Worm (Caenorhabditis elegans) whole organism, late embryonic: Measurements from ENCODE around the gene str-35.

ENCODE experiments used
- F13H6.1 ChIP-seq: sonication (generic microtip); optimal IDR thresholded peaks from 2 replicates; lab custom pipeline; 2016; ENCODE audit warnings: missing genetic modification characterization, missing compliant biosample characterization
- K02D7.2 ChIP-seq: sonication (generic microtip); optimal IDR thresholded peaks from 2 replicates; lab custom pipeline; 2017; ENCODE audit warnings: mild to moderate bottlenecking, missing genetic modification characterization, missing compliant biosample characterization
- K09A11.1 ChIP-seq: sonication (generic microtip); optimal IDR thresholded peaks from 2 replicates; lab custom pipeline; 2017; ENCODE audit warnings: antibody characterized with exemption, mild to moderate bottlenecking, missing genetic modification characterization, missing compliant biosample characterization; ENCODE audit not compliant: insufficient read depth
- ahr-1 ChIP-seq: sonication (generic microtip); optimal IDR thresholded peaks from 2 replicates; lab custom pipeline; 2016; ENCODE audit warnings: missing genetic modification characterization, missing compliant biosample characterization
- ama-1 ChIP-seq: fragments of 150-350 bp; optimal IDR thresholded peaks from 2 replicates; lab custom pipeline; 2014
- ceh-14 ChIP-seq: sonication (generic microtip); optimal IDR thresholded peaks from 2 replicates; lab custom pipeline; 2016; ENCODE audit warnings: missing genotype, missing genetic modification characterization, missing compliant biosample characterization
- ceh-18 ChIP-seq: sonication (generic microtip); optimal IDR thresholded peaks from 2 replicates; lab custom pipeline; 2016; ENCODE audit warnings: missing genetic modification characterization, missing compliant biosample characterization
- ceh-19 ChIP-seq: fragments of 200-800 bp; sonication (Bioruptor generic); optimal IDR thresholded peaks from 2 replicates; lab custom pipeline; 2018; ENCODE audit warnings: mild to moderate bottlenecking, missing genetic modification characterization, missing compliant biosample characterization
- ceh-24 ChIP-seq: sonication (generic microtip); optimal IDR thresholded peaks from 2 replicates; lab custom pipeline; 2016; ENCODE audit warnings: mild to moderate bottlenecking, missing genetic modification characterization, missing compliant biosample characterization
- ceh-45 ChIP-seq: fragments of 200-800 bp; sonication (Bioruptor generic); IDR thresholded peaks from 2 replicates; pipeline ENCODE4 v1.3.6; 2022; ENCODE audit warnings: missing genetic modification reagents, missing genetic modification characterization, missing compliant biosample characterization
- che-1 ChIP-seq: sonication (generic microtip); optimal IDR thresholded peaks from 2 replicates; lab custom pipeline; 2016; ENCODE audit warnings: mild to moderate bottlenecking, missing genetic modification characterization, missing compliant biosample characterization
- dmd-4 ChIP-seq: sonication (generic microtip); optimal IDR thresholded peaks from 2 replicates; lab custom pipeline; 2016; ENCODE audit warnings: borderline replicate concordance, missing genetic modification characterization, missing compliant biosample characterization
- elt-2 ChIP-seq: sonication (generic microtip); optimal IDR thresholded peaks from 2 replicates; lab custom pipeline; 2016; ENCODE audit warnings: missing genetic modification reagents, missing genetic modification characterization, missing compliant biosample characterization
- ets-4 ChIP-seq: sonication (generic microtip); optimal IDR thresholded peaks from 2 replicates; lab custom pipeline; 2016; ENCODE audit warnings: missing genetic modification characterization, missing compliant biosample characterization
- eyg-1 ChIP-seq: sonication (generic microtip); optimal IDR thresholded peaks from 2 replicates; lab custom pipeline; 2016; ENCODE audit warnings: missing genotype, missing genetic modification characterization, missing compliant biosample characterization
- fkh-6 ChIP-seq: sonication (generic microtip); optimal IDR thresholded peaks from 2 replicates; lab custom pipeline; 2016; ENCODE audit warnings: missing genetic modification characterization, missing compliant biosample characterization
- gmeb-2 ChIP-seq: sonication (generic microtip); optimal IDR thresholded peaks from 2 replicates; lab custom pipeline; 2016; ENCODE audit warnings: missing genetic modification characterization, inconsistent platforms, missing compliant biosample characterization
- hlh-13 ChIP-seq: fragments of 200-800 bp; sonication (Bioruptor generic); optimal IDR thresholded peaks from 2 replicates; lab custom pipeline; 2018; ENCODE audit warnings: mild to moderate bottlenecking, missing genetic modification characterization, missing compliant biosample characterization
- hlh-30 ChIP-seq: sonication (generic microtip); optimal IDR thresholded peaks from 2 replicates; lab custom pipeline; 2017; ENCODE audit warnings: antibody characterized with exemption, missing genetic modification characterization, missing compliant biosample characterization; ENCODE audit not compliant: insufficient read depth
- hlh-6 ChIP-seq: sonication (generic microtip); optimal IDR thresholded peaks from 2 replicates; lab custom pipeline; 2016; ENCODE audit warnings: missing genotype, missing genetic modification characterization, missing compliant biosample characterization
- lim-6 ChIP-seq: sonication (generic microtip); optimal IDR thresholded peaks from 2 replicates; lab custom pipeline; 2016; ENCODE audit warnings: missing genetic modification characterization, missing compliant biosample characterization
- madf-2 ChIP-seq: sonication (generic microtip); optimal IDR thresholded peaks from 2 replicates; lab custom pipeline; 2017; ENCODE audit warnings: missing genetic modification characterization, missing compliant biosample characterization
- mec-3 ChIP-seq: sonication (generic microtip); optimal IDR thresholded peaks from 2 replicates; lab custom pipeline; 2016; ENCODE audit warnings: borderline replicate concordance, missing genetic modification characterization, missing compliant biosample characterization
- nfya-1 ChIP-seq: sonication (generic microtip); optimal IDR thresholded peaks from 2 replicates; lab custom pipeline; 2017; ENCODE audit warnings: missing genetic modification characterization, mild to moderate bottlenecking, missing compliant biosample characterization, antibody characterized with exemption, moderate library complexity
- npax-4 ChIP-seq: sonication (generic microtip); optimal IDR thresholded peaks from 2 replicates; lab custom pipeline; 2016; ENCODE audit warnings: missing genetic modification characterization, missing compliant biosample characterization
- pat-9 ChIP-seq: fragments of 200-800 bp; sonication (Bioruptor generic); optimal IDR thresholded peaks from 2 replicates; lab custom pipeline; 2018; ENCODE audit warnings: mild to moderate bottlenecking, missing genetic modification characterization, moderate library complexity, missing compliant biosample characterization
- pax-1 ChIP-seq: fragments of 150-350 bp; optimal IDR thresholded peaks from 2 replicates; lab custom pipeline; 2014; ENCODE audit warnings: missing biosample characterization, missing genetic modification characterization
- pha-2 ChIP-seq: sonication (generic microtip); optimal IDR thresholded peaks from 2 replicates; lab custom pipeline; 2017; ENCODE audit warnings: mild to moderate bottlenecking, missing genetic modification characterization, missing compliant biosample characterization
- pros-1 ChIP-seq: fragments of 150-350 bp; optimal IDR thresholded peaks from 2 replicates; lab custom pipeline; 2014; ENCODE audit warnings: missing biosample characterization, missing genetic modification reagents, missing genetic modification characterization
- rnt-1 ChIP-seq: sonication (generic microtip); optimal IDR thresholded peaks from 2 replicates; lab custom pipeline; 2016; ENCODE audit warnings: missing genetic modification characterization, missing compliant biosample characterization
- sox-4 ChIP-seq: sonication (generic microtip); optimal IDR thresholded peaks from 2 replicates; lab custom pipeline; 2017; ENCODE audit warnings: mild to moderate bottlenecking, missing genetic modification characterization, inconsistent platforms, missing compliant biosample characterization
- syd-9 ChIP-seq: sonication (generic microtip); optimal IDR thresholded peaks from 2 replicates; lab custom pipeline; 2016; ENCODE audit warnings: mild to moderate bottlenecking, missing genetic modification characterization, moderate library complexity, missing compliant biosample characterization
- tbx-7 ChIP-seq: sonication (generic microtip); optimal IDR thresholded peaks from 2 replicates; lab custom pipeline; 2016; ENCODE audit warnings: missing genotype, missing genetic modification characterization, missing compliant biosample characterization
- ttx-3 ChIP-seq: sonication (generic microtip); optimal IDR thresholded peaks from 2 replicates; lab custom pipeline; 2016; ENCODE audit warnings: missing genetic modification reagents, missing genetic modification characterization, missing compliant biosample characterization
- unc-3 ChIP-seq, 2 experiments: fragments of 200-800 bp in 1 of 2; sonication (Bioruptor generic) in 1 of 2; sonication (generic microtip) in 1 of 2; conservative IDR thresholded peaks in 1 of 2; optimal IDR thresholded peaks in 1 of 2; 2 replicates each; pipeline versions ENCODE4 v1.3.6 to Lab custom; 2016 to 2022; ENCODE audit warnings: missing compliant biosample characterization in 2 of 2, missing genetic modification characterization in 2 of 2, missing genetic modification reagents in 1 of 2
- unc-42 ChIP-seq: sonication (generic microtip); optimal IDR thresholded peaks from 2 replicates; lab custom pipeline; 2016; ENCODE audit warnings: missing genotype, missing genetic modification characterization, missing compliant biosample characterization
- unc-55 ChIP-seq: sonication (generic microtip); optimal IDR thresholded peaks from 2 replicates; lab custom pipeline; 2017; ENCODE audit warnings: missing biosample characterization, missing genetic modification reagents, missing genetic modification characterization
- zip-5 ChIP-seq: sonication (generic microtip); optimal IDR thresholded peaks from 2 replicates; lab custom pipeline; 2016; ENCODE audit warnings: missing genetic modification characterization, missing compliant biosample characterization

str-35 gene

ce11 chrV:4523312-4523711 is 48.7 kb downstream of the str-35 start:
- TF ChIP-seq ceh-24 (tag; lab: Kevin White, UChicago) = no peak
- TF ChIP-seq lim-6 (tag; lab: Kevin White, UChicago) = no peak
- TF ChIP-seq pat-9 = no peak
- TF ChIP-seq K02D7.2 = no peak
- no peak for TF ChIP-seq nfya-1 (tag; lab: Kevin White, UChicago)
- no peak for TF ChIP-seq sox-4 (tag; lab: Kevin White, UChicago)
- TF ChIP-seq gmeb-2 = no peak
- TF ChIP-seq ets-4 (tag; lab: Kevin White, UChicago) = no peak
- TF ChIP-seq pax-1 (tag; lab: Kevin White, UChicago) = no peak
- no peak for TF ChIP-seq che-1
- no peak for TF ChIP-seq ceh-19 (GFP tag; lab: Kevin White, UChicago)
- TF ChIP-seq eyg-1 (tag; lab: Kevin White, UChicago) = no peak
- no peak for TF ChIP-seq mec-3
- no peak for TF ChIP-seq syd-9
- TF ChIP-seq pha-2 (tag; lab: Kevin White, UChicago) = no peak
- TF ChIP-seq madf-2 (tag; lab: Kevin White, UChicago) = no peak
- no peak for TF ChIP-seq ama-1
- TF ChIP-seq, all 69 proteins: peak for 0

- TF ChIP-seq rnt-1 (tag; lab: Kevin White, UChicago) (peak; percentile 10), ceh-19 (GFP tag; lab: Kevin White, UChicago) (no peak), tbx-7 (tag; lab: Kevin White, UChicago) (no peak), madf-2 (tag; lab: Kevin White, UChicago) (no peak), hlh-13 (GFP tag; lab: Kevin White, UChicago) (no peak), ceh-45 (GFP tag; lab: Robert Waterston, UW) (no peak), ceh-18 (tag; lab: Kevin White, UChicago) (peak; percentile 50), pros-1 (no peak), hlh-30 (tag; lab: Kevin White, UChicago) (peak; percentile 48), mec-3 (no peak), unc-55 (GFP tag; lab: Kevin White, UChicago) (peak; percentile 74), ceh-14 (tag; lab: Kevin White, UChicago) (no peak), unc-3 (GFP tag; conservative IDR thresholded peaks at IDR 0.05; lab: Robert Waterston, UW) (no peak), unc-3 (tag; optimal IDR thresholded peaks at IDR 0.05; lab: Kevin White, UChicago) (no peak), K09A11.1 (tag; lab: Kevin White, UChicago) (no peak)
- TF ChIP-seq, all 69 proteins: peak for 4
These were observed 49.2 kb downstream of the str-35 start for ce11 chrV:4523844-4524243.

DNA sequence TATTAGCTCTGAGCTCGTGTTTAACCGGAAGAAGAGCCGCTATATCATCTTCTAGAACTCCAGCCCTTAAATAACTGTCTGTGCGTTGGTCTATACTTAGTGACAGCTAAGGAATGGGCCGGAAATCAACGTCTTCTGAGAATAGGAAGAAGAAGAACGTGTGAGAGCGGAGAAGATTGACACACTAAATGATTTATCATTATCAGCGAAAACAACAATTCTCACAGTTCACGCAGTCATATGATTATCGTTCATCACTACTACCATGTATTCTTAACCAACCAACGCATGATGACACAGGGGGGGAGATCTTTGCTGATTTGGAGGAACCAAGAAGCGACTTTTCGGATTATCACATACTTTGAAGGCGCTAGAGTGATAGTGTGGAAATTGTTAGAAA is 49.7 kb downstream of the str-35 start:
- TF ChIP-seq zip-5 (tag; lab: Kevin White, UChicago) (no peak), elt-2 (no peak), hlh-13 (GFP tag; lab: Kevin White, UChicago) (no peak), che-1 (no peak), ceh-19 (GFP tag; lab: Kevin White, UChicago) (no peak), dmd-4 (no peak), mec-3 (no peak), ceh-18 (tag; lab: Kevin White, UChicago) (no peak), ceh-45 (GFP tag; lab: Robert Waterston, UW) (no peak), F13H6.1 (tag; lab: Kevin White, UChicago) (no peak), unc-42 (no peak), hlh-6 (tag; lab: Kevin White, UChicago) (no peak), pax-1 (tag; lab: Kevin White, UChicago) (no peak), fkh-6 (no peak), npax-4 (tag; lab: Kevin White, UChicago) (no peak), pat-9 (no peak), ahr-1 (tag; lab: Kevin White, UChicago) (no peak), ttx-3 (tag; lab: Kevin White, UChicago) (no peak), tbx-7 (tag; lab: Kevin White, UChicago) (no peak)
